Worm (Caenorhabditis elegans) whole organism, mixed stage, embryonic: ENCODE measurements around the gene Y58A7A.3.

Experiments used
- zip-8 ChIP-seq: fragments of 150-350 bp; optimal IDR thresholded peaks from 2 replicates; lab custom pipeline; 2014; ENCODE audit warnings: missing biosample characterization, missing genetic modification characterization

The Y58A7A.3 gene

ce11 chrV:5030212-5030611 is 50.5 kb downstream of the Y58A7A.3 start:
- TF ChIP-seq zip-8 (tag; lab: Kevin White, UChicago): no peak
